Worm (Caenorhabditis elegans): Measurements from ENCODE around the gene C24A8.5.

- TF ChIP-seq ama-1 (optimal IDR thresholded peaks at IDR 0.05) (no peak), tbx-11 (GFP tag; IDR thresholded peaks at IDR 0.05) (no peak), flt-1 (GFP tag; IDR thresholded peaks at IDR 0.05) (no peak), aly-1 (tag; optimal IDR thresholded peaks at IDR 0.05) (no peak), sea-1 (GFP tag; conservative IDR thresholded peaks at IDR 0.05) (no peak), tbx-37 (GFP tag; conservative IDR thresholded peaks at IDR 0.05) (no peak), hmbx-1 (tag; optimal IDR thresholded peaks at IDR 0.05) (no peak), pes-1 (GFP tag; IDR thresholded peaks at IDR 0.05) (no peak), F13C5.2 (tag; optimal IDR thresholded peaks at IDR 0.05) (no peak), ets-7 (tag; optimal IDR thresholded peaks at IDR 0.05) (no peak), scrt-1 (GFP tag; IDR thresholded peaks at IDR 0.05) (no peak), tra-4 (tag; optimal IDR thresholded peaks at IDR 0.05) (no peak), hmg-4 (GFP tag; optimal IDR thresholded peaks at IDR 0.05) (no peak), hnd-1 (tag; optimal IDR thresholded peaks at IDR 0.05) (no peak)
Measured at ce11 chrX:4342730-4343129, 14.0 kb upstream of the C24A8.5 start.

Data from whole organism, early embryonic.